Worm (Caenorhabditis elegans): ENCODE results near the gene slc-28.1.

DNA sequence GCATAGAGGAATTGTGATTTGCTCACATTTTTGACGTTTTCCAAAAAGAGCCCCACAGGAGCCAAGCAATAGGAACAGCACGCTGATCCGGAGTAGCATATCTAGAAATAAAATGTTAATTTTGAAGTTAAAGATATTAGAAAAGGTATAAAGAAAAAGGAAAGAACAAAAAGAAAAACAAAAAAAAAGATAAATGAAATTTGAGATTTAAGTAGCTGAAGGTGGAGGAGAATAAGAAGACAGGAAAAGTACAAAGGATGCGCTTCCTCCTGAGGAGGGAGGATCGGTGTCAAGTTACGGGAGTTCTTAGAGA lies 18.9 kb upstream of the slc-28.1 start, which contains the start of gene cfz-2:
- TF ChIP-seq daf-12 (tag; optimal IDR thresholded peaks at IDR 0.05) (no peak), hif-1 (tag; optimal IDR thresholded peaks at IDR 0.05) (no peak), pqm-1 (tag; optimal IDR thresholded peaks at IDR 0.05) (no peak), lin-13 (GFP tag; optimal IDR thresholded peaks at IDR 0.05) (no peak), dpl-1 (GFP tag; optimal IDR thresholded peaks at IDR 0.05) (no peak), nhr-28 (tag; optimal IDR thresholded peaks at IDR 0.05) (no peak), ama-1 (optimal IDR thresholded peaks at IDR 0.05) (no peak), egl-27 (tag; optimal IDR thresholded peaks at IDR 0.05) (no peak), mep-1 (tag; optimal IDR thresholded peaks at IDR 0.05) (no peak), nhr-237 (tag; optimal IDR thresholded peaks at IDR 0.05) (no peak), mdl-1 (tag; optimal IDR thresholded peaks at IDR 0.05) (no peak), mxl-2 (GFP tag; conservative IDR thresholded peaks at IDR 0.05) (no peak)
